Fruit fly (Drosophila melanogaster) whole organism, pupa: ENCODE results near the gene Nepl18.

ENCODE experiments used
- CG13204 ChIP-seq: fragments of 200-800 bp; sonication (Bioruptor generic); optimal IDR thresholded peaks from 2 replicates; lab custom pipeline; 2018; ENCODE audit warnings: missing biosample characterization, mild to moderate bottlenecking, missing genetic modification characterization, moderate library complexity
- CG15710 ChIP-seq: fragments of 200-800 bp; sonication (Bioruptor generic); optimal IDR thresholded peaks from 2 replicates; lab custom pipeline; 2018; ENCODE audit warnings: missing biosample characterization, mild to moderate bottlenecking, missing genetic modification characterization, moderate library complexity
- CG32121 ChIP-seq: fragments of 200-800 bp; sonication (Bioruptor generic); IDR thresholded peaks from 2 replicates; pipeline ENCODE4 v1.3.6; 2022; ENCODE audit warnings: missing biosample characterization, missing genetic modification characterization
- CG34367 ChIP-seq: fragments of 200-800 bp; sonication (Bioruptor generic); optimal IDR thresholded peaks from 2 replicates; lab custom pipeline; 2018; ENCODE audit warnings: missing biosample characterization, mild to moderate bottlenecking, missing genetic modification characterization
- CG8301 ChIP-seq: fragments of 200-800 bp; sonication (Bioruptor generic); optimal IDR thresholded peaks from 2 replicates; lab custom pipeline; 2018; ENCODE audit warnings: missing biosample characterization, mild to moderate bottlenecking, missing genetic modification characterization
- D1 ChIP-seq: fragments of 200-800 bp; sonication (Bioruptor generic); optimal IDR thresholded peaks from 2 replicates; lab custom pipeline; 2018; ENCODE audit warnings: missing biosample characterization, mild to moderate bottlenecking, missing genetic modification characterization, moderate library complexity
- EcR ChIP-seq: fragments of 200-800 bp; sonication (Bioruptor generic); optimal IDR thresholded peaks from 3 replicates; lab custom pipeline; 2019; ENCODE audit warnings: missing biosample characterization, missing genetic modification characterization, mild to moderate bottlenecking, moderate library complexity, missing genetic modification reagents
- Pif1B ChIP-seq: fragments of 200-800 bp; sonication (Bioruptor generic); optimal IDR thresholded peaks from 3 replicates; lab custom pipeline; 2016; ENCODE audit warnings: missing biosample characterization, missing genetic modification characterization
- Snoo ChIP-seq: fragments of 200-800 bp; sonication (Bioruptor generic); optimal IDR thresholded peaks from 3 replicates; lab custom pipeline; 2017; ENCODE audit warnings: missing biosample characterization, mild to moderate bottlenecking, missing genetic modification characterization, inconsistent platforms
- gl ChIP-seq: fragments of 200-800 bp; sonication (Bioruptor generic); optimal IDR thresholded peaks from 2 replicates; lab custom pipeline; 2018; ENCODE audit warnings: missing biosample characterization, mild to moderate bottlenecking, missing genetic modification characterization

- TF ChIP-seq CG32121 (no peak), EcR (GFP tag; lab: Kevin White, UChicago) (peak; percentile 61), Snoo (tag; lab: Kevin White, UChicago) (no peak), Pif1B (GFP tag; lab: Kevin White, UChicago) (no peak), CG15710 (tag; lab: Kevin White, UChicago) (peak; percentile 11), CG8301 (tag; lab: Kevin White, UChicago) (no peak), gl (tag; lab: Kevin White, UChicago) (no peak), D1 (tag; lab: Kevin White, UChicago) (no peak), CG13204 (GFP tag; lab: Kevin White, UChicago) (peak; percentile 63), CG34367 (no peak)
Measured at dm6 chr3R:28895014-28895413, 19.6 kb downstream of the Nepl18 start.
